Fruit fly (Drosophila melanogaster) whole organism, embryonic: Measurements from ENCODE around the gene Nup43.

Experiments
- CG10209 ChIP-seq: fragments of 200-800 bp; sonication (Bioruptor generic); optimal IDR thresholded peaks from 3 replicates; lab custom pipeline; 2017; ENCODE audit warnings: missing biosample characterization, mild to moderate bottlenecking, missing genetic modification characterization, missing genetic modification reagents
- CG11398 ChIP-seq: fragments of 200-800 bp; sonication (Bioruptor generic); optimal IDR thresholded peaks from 2 replicates; lab custom pipeline; 2016; ENCODE audit warnings: missing biosample characterization, missing genetic modification characterization
- CG11456 ChIP-seq: fragments of 200-800 bp; sonication (Bioruptor generic); IDR thresholded peaks from 3 replicates; pipeline ENCODE4 v1.3.6; 2022; ENCODE audit warnings: missing biosample characterization, missing genetic modification characterization
- CG11560 ChIP-seq: fragments of 200-800 bp; sonication (Bioruptor generic); IDR thresholded peaks from 3 replicates; pipeline ENCODE4 v1.3.6; 2022; ENCODE audit warnings: missing biosample characterization, missing genetic modification characterization
- CG11696 ChIP-seq: fragments of 200-800 bp; sonication (Bioruptor generic); IDR thresholded peaks from 2 replicates; pipeline ENCODE4 v1.3.6; 2022; ENCODE audit warnings: missing biosample characterization, missing genetic modification characterization
- CG12104 ChIP-seq: fragments of 200-800 bp; sonication (Bioruptor generic); optimal IDR thresholded peaks from 3 replicates; lab custom pipeline; 2016; ENCODE audit warnings: missing biosample characterization, missing genetic modification characterization
- CG15601 ChIP-seq: fragments of 200-800 bp; sonication (Bioruptor generic); optimal IDR thresholded peaks from 3 replicates; lab custom pipeline; 2019; ENCODE audit warnings: missing biosample characterization, mild to moderate bottlenecking, missing genetic modification characterization, moderate library complexity
- CG16863 ChIP-seq: fragments of 200-800 bp; sonication (Bioruptor generic); optimal IDR thresholded peaks from 3 replicates; lab custom pipeline; 2016; ENCODE audit warnings: missing biosample characterization, missing genetic modification characterization
- CG18764 ChIP-seq: fragments of 200-800 bp; sonication (Bioruptor generic); optimal IDR thresholded peaks from 3 replicates; lab custom pipeline; 2016; ENCODE audit warnings: missing biosample characterization, missing genetic modification characterization
- CG2875 ChIP-seq: fragments of 200-800 bp; sonication (Bioruptor generic); optimal IDR thresholded peaks from 2 replicates; lab custom pipeline; 2017; ENCODE audit warnings: missing biosample characterization, mild to moderate bottlenecking, missing genetic modification characterization, missing genetic modification reagents
- CG3407 ChIP-seq: fragments of 200-800 bp; sonication (Bioruptor generic); optimal IDR thresholded peaks from 2 replicates; lab custom pipeline; 2018; ENCODE audit warnings: missing biosample characterization, mild to moderate bottlenecking, missing genetic modification characterization
- CG4820 ChIP-seq: fragments of 200-800 bp; sonication (Bioruptor generic); optimal IDR thresholded peaks from 3 replicates; lab custom pipeline; 2016; ENCODE audit warnings: missing biosample characterization, missing genetic modification characterization
- CG6765 ChIP-seq: fragments of 200-800 bp; sonication (Bioruptor generic); optimal IDR thresholded peaks from 3 replicates; lab custom pipeline; 2017; ENCODE audit warnings: missing biosample characterization, mild to moderate bottlenecking, missing genetic modification characterization
- CG6813 ChIP-seq: fragments of 200-800 bp; sonication (Bioruptor generic); optimal IDR thresholded peaks from 2 replicates; lab custom pipeline; 2017; ENCODE audit warnings: missing biosample characterization, missing genetic modification characterization, mild to moderate bottlenecking, moderate library complexity, missing genetic modification reagents
- CG7357 ChIP-seq: fragments of 200-800 bp; sonication (Bioruptor generic); IDR thresholded peaks from 3 replicates; pipeline ENCODE4 v1.3.6; 2022; ENCODE audit warnings: missing biosample characterization, missing genetic modification characterization
- CG7372 ChIP-seq: fragments of 200-800 bp; sonication (Bioruptor generic); IDR thresholded peaks from 2 replicates; pipeline ENCODE4 v1.3.6; 2022; ENCODE audit warnings: missing biosample characterization, missing genetic modification characterization
- CG8359 ChIP-seq: fragments of 200-800 bp; sonication (Bioruptor generic); optimal IDR thresholded peaks from 2 replicates; lab custom pipeline; 2017; ENCODE audit warnings: missing biosample characterization, mild to moderate bottlenecking, missing genetic modification characterization, borderline replicate concordance
- CG8944 ChIP-seq: fragments of 200-800 bp; sonication (Bioruptor generic); optimal IDR thresholded peaks from 3 replicates; lab custom pipeline; 2016; ENCODE audit warnings: missing biosample characterization, missing genetic modification characterization
- CG9727 ChIP-seq: fragments of 200-800 bp; sonication (Bioruptor generic); optimal IDR thresholded peaks from 3 replicates; lab custom pipeline; 2017; ENCODE audit warnings: missing biosample characterization, mild to moderate bottlenecking, missing genetic modification characterization
- CkIIα-i1 ChIP-seq: fragments of 200-800 bp; sonication (Bioruptor generic); IDR thresholded peaks from 2 replicates; pipeline ENCODE4 v1.3.6; 2022; ENCODE audit warnings: missing biosample characterization, missing genetic modification characterization
- D19B ChIP-seq: fragments of 200-800 bp; sonication (Bioruptor generic); optimal IDR thresholded peaks from 2 replicates; lab custom pipeline; 2017; ENCODE audit warnings: missing biosample characterization, mild to moderate bottlenecking, missing genetic modification characterization
- Dfd ChIP-seq, 2 experiments: fragments of >200 bp; optimal IDR thresholded peaks; 2 replicates each; lab custom pipeline; 2017; ENCODE audit warnings: missing biosample characterization in 2 of 2, missing genetic modification characterization in 2 of 2
- Eip74EF ChIP-seq, 2 experiments: fragments of 200-800 bp in 1 of 2; fragments of >200 bp in 1 of 2; sonication (Bioruptor generic) in 1 of 2; optimal IDR thresholded peaks; 2 replicates each; lab custom pipeline; 2017 to 2019; ENCODE audit warnings: missing biosample characterization in 2 of 2, missing genetic modification characterization in 2 of 2, mild to moderate bottlenecking in 1 of 2, moderate library complexity in 1 of 2
- Fer3 ChIP-seq: fragments of 200-800 bp; sonication (Bioruptor generic); optimal IDR thresholded peaks from 2 replicates; lab custom pipeline; 2018; ENCODE audit warnings: missing biosample characterization, mild to moderate bottlenecking, missing genetic modification characterization, moderate library complexity
- GATAe ChIP-seq: fragments of 200-800 bp; sonication (Bioruptor generic); conservative IDR thresholded peaks from 2 replicates; pipeline ENCODE4 v1.3.6; 2022; ENCODE audit warnings: missing biosample characterization, missing genetic modification characterization
- HLHmδ ChIP-seq: fragments of 200-800 bp; sonication (Bioruptor generic); optimal IDR thresholded peaks from 2 replicates; lab custom pipeline; 2018; ENCODE audit warnings: missing biosample characterization, mild to moderate bottlenecking, missing genetic modification characterization, moderate library complexity
- HmgZ ChIP-seq: fragments of 200-800 bp; sonication (Bioruptor generic); optimal IDR thresholded peaks from 2 replicates; lab custom pipeline; 2018; ENCODE audit warnings: missing biosample characterization, mild to moderate bottlenecking, missing genetic modification characterization
- Hmx ChIP-seq: fragments of 200-800 bp; sonication (Bioruptor generic); optimal IDR thresholded peaks from 2 replicates; lab custom pipeline; 2016; ENCODE audit warnings: missing biosample characterization, missing genetic modification characterization
- Hr3 ChIP-seq: fragments of 200-800 bp; sonication (Bioruptor generic); optimal IDR thresholded peaks from 3 replicates; lab custom pipeline; 2016; ENCODE audit warnings: missing biosample characterization, missing genetic modification characterization
- Hsf ChIP-seq: fragments of 200-800 bp; sonication (Bioruptor generic); optimal IDR thresholded peaks from 3 replicates; lab custom pipeline; 2016; ENCODE audit warnings: missing biosample characterization, missing genetic modification characterization
- Mad ChIP-seq: fragments of 200-800 bp; sonication (Bioruptor generic); optimal IDR thresholded peaks from 2 replicates; lab custom pipeline; 2016; ENCODE audit warnings: missing biosample characterization, missing genetic modification characterization
- Opbp ChIP-seq: fragments of 200-800 bp; sonication (Bioruptor generic); IDR thresholded peaks from 3 replicates; pipeline ENCODE4 v1.3.6; 2022; ENCODE audit warnings: missing biosample characterization, missing genetic modification characterization; ENCODE audit not compliant: partially characterized antibody
- Poxn ChIP-seq: fragments of 200-800 bp; sonication (Bioruptor generic); IDR thresholded peaks from 2 replicates; pipeline ENCODE4 v1.3.6; 2022; ENCODE audit warnings: missing biosample characterization, missing genetic modification characterization
- Ravus ChIP-seq: fragments of 200-800 bp; sonication (Bioruptor generic); IDR thresholded peaks from 2 replicates; pipeline ENCODE4 v1.3.6; 2022; ENCODE audit warnings: missing biosample characterization, missing genetic modification characterization
- Ssrp ChIP-seq: fragments of 200-800 bp; sonication (Bioruptor generic); optimal IDR thresholded peaks from 2 replicates; lab custom pipeline; 2018; ENCODE audit warnings: missing biosample characterization, mild to moderate bottlenecking, missing genetic modification characterization, moderate library complexity
- TFAM ChIP-seq: fragments of 200-800 bp; sonication (Bioruptor generic); optimal IDR thresholded peaks from 2 replicates; lab custom pipeline; 2017; ENCODE audit warnings: missing biosample characterization, missing genetic modification characterization, inconsistent platforms
- Taf1 ChIP-seq: fragments of 200-800 bp; sonication (Bioruptor generic); IDR thresholded peaks from 2 replicates; pipeline ENCODE4 v1.3.6; 2022; ENCODE audit warnings: missing biosample characterization, missing genetic modification characterization
- aop ChIP-seq: fragments of 200-800 bp; sonication (Bioruptor generic); IDR thresholded peaks from 2 replicates; pipeline ENCODE4 v1.3.6; 2022; ENCODE audit warnings: missing biosample characterization, missing genetic modification characterization
- dpn ChIP-seq, 2 experiments: fragments of 200-800 bp; sonication (Bioruptor generic); optimal IDR thresholded peaks; 3 replicates each; lab custom pipeline; 2016; ENCODE audit warnings: missing biosample characterization in 2 of 2, missing genetic modification characterization in 2 of 2
- eve ChIP-seq, 2 experiments: fragments of >200 bp; optimal IDR thresholded peaks; 2 replicates each; lab custom pipeline; 2017; ENCODE audit warnings: missing biosample characterization in 2 of 2, missing genetic modification characterization in 2 of 2
- h ChIP-seq: fragments of >200 bp; optimal IDR thresholded peaks from 2 replicates; lab custom pipeline; 2017
- kah ChIP-seq: fragments of 200-800 bp; sonication (Bioruptor generic); optimal IDR thresholded peaks from 2 replicates; lab custom pipeline; 2018; ENCODE audit warnings: missing biosample characterization, mild to moderate bottlenecking, missing genetic modification characterization
- lab ChIP-seq: fragments of 200-800 bp; sonication (Bioruptor generic); optimal IDR thresholded peaks from 3 replicates; lab custom pipeline; 2017; ENCODE audit warnings: missing biosample characterization, missing genetic modification characterization, mild to moderate bottlenecking, moderate library complexity, missing genetic modification reagents
- nom ChIP-seq: fragments of 200-800 bp; sonication (Bioruptor generic); optimal IDR thresholded peaks from 2 replicates; lab custom pipeline; 2017; ENCODE audit warnings: missing biosample characterization, missing genetic modification characterization, mild to moderate bottlenecking, moderate library complexity, missing genetic modification reagents
- slbo ChIP-seq: fragments of 200-800 bp; sonication (Bioruptor generic); IDR thresholded peaks from 2 replicates; pipeline ENCODE4 v1.3.6; 2022; ENCODE audit warnings: missing biosample characterization, missing genetic modification characterization
- stwl ChIP-seq: fragments of 200-800 bp; sonication (Bioruptor generic); optimal IDR thresholded peaks from 3 replicates; lab custom pipeline; 2018; ENCODE audit warnings: missing biosample characterization, mild to moderate bottlenecking, missing genetic modification characterization, moderate library complexity
- tna ChIP-seq: fragments of 200-800 bp; sonication (Bioruptor generic); IDR thresholded peaks from 2 replicates; pipeline ENCODE4 v1.3.6; 2022; ENCODE audit warnings: missing biosample characterization, missing genetic modification characterization; ENCODE audit not compliant: partially characterized antibody
- yki ChIP-seq: fragments of >200 bp; optimal IDR thresholded peaks from 3 replicates; lab custom pipeline; 2018
- zfh2 ChIP-seq: fragments of 200-800 bp; sonication (Bioruptor generic); optimal IDR thresholded peaks from 2 replicates; lab custom pipeline; 2016; ENCODE audit warnings: missing biosample characterization, missing genetic modification characterization

The Nup43 gene

DNA sequence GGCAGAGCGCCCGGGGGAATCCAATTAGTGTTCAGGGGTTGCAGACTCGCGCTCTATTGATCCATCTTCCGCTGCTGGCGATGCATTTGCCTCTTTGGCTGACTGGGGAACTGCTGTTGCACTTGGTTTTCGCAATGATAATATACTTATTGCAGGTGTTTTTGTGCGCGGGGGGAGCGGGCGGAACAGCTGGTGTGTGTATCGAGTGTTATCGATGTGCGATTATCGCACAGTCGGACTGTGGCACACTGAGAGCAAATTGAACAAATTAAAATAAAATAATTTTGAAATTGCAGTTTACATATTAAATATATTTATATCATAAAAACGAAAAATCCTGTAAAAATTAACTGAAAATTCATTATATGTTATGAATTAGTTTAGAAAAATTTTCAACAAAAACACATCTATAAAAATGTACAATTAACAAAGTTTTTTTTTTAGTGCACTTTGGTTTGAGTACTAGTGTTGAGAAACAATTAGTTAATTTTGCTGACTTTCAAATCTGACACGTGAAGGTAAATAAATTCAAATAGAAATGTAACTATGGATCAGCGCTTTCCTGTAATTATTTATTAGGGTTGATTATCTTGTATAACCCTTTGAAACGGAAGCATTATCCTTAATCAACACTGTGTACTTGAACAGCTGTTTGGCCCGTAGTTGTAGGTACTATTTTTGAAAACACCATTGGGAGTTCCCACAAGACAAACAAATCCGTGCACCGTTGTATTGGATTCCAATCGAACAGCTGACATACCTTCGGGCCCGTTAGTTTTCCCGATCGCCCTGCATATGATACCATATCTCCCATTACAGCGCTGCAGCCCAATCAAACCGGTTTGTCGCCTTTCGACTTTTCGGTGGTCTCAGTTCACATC lies 36.4 kb downstream of the Nup43 start, which contains the start of the genes Wdr37 and koko (continued):
- peak; percentile 92 for TF ChIP-seq CG6765 (GFP tag; lab: Kevin White, UChicago)
- TF ChIP-seq eve (GFP tag; optimal IDR thresholded peaks at IDR 0.05; lab: Kevin White, UChicago): no peak
- no peak for TF ChIP-seq HLHmδ (GFP tag; lab: Kevin White, UChicago)
- TF ChIP-seq Fer3 (tag; lab: Kevin White, UChicago): peak; percentile 98
- peak in 1 of 2 experiments; percentile 95 for TF ChIP-seq Eip74EF (GFP tag; optimal IDR thresholded peaks at IDR 0.05; lab: Kevin White, UChicago)
- peak; percentile 99 for TF ChIP-seq Hr3
- TF ChIP-seq aop (GFP tag; lab: Robert Waterston, UW): peak; percentile 72; the same call in 1 of the 2 replicates
- TF ChIP-seq CG2875: peak; percentile 90
- TF ChIP-seq CG18764: peak; percentile 94
- peak; percentile 89 for TF ChIP-seq lab
- TF ChIP-seq CG7372 (GFP tag; lab: Robert Waterston, UW): peak; percentile 98
- peak; percentile 88 for TF ChIP-seq CG6813 (GFP tag; lab: Kevin White, UChicago)
- TF ChIP-seq CG11456: peak; percentile 96
- TF ChIP-seq Taf1 (GFP tag; lab: Robert Waterston, UW): peak; percentile 93
- TF ChIP-seq CG3407 (GFP tag; lab: Kevin White, UChicago): peak; percentile 93
- TF ChIP-seq zfh2 (GFP tag; lab: Kevin White, UChicago): peak; percentile 55
- TF ChIP-seq CG15601: peak; percentile 96
- TF ChIP-seq Poxn (GFP tag; lab: Robert Waterston, UW): peak; percentile 94
- peak; percentile 89 for TF ChIP-seq Hsf
- no peak for TF ChIP-seq Dfd (GFP tag; optimal IDR thresholded peaks at IDR 0.05; lab: Kevin White, UChicago)
- TF ChIP-seq slbo (GFP tag; lab: Robert Waterston, UW): peak; percentile 99
- no peak for TF ChIP-seq CG11398 (GFP tag; lab: Kevin White, UChicago)
- peak; percentile 93 for TF ChIP-seq CG7357
- TF ChIP-seq CG11560: peak; percentile 94
- peak; percentile 96 for TF ChIP-seq CG10209 (GFP tag; lab: Kevin White, UChicago)
- TF ChIP-seq h (lab: Kevin White, UChicago): no peak
- peak; percentile 80 for TF ChIP-seq D19B (GFP tag; lab: Kevin White, UChicago)
- TF ChIP-seq Ssrp (tag; lab: Kevin White, UChicago): peak; percentile 97
- no peak for TF ChIP-seq yki (lab: Kevin White, UChicago)
- peak; percentile 94 for TF ChIP-seq CG4820 (GFP tag; lab: Kevin White, UChicago)
- peak; percentile 72 for TF ChIP-seq CG8944 (GFP tag; lab: Kevin White, UChicago)
- TF ChIP-seq nom: peak; percentile 89
- peak; percentile 79 for TF ChIP-seq Hmx (GFP tag; lab: Kevin White, UChicago)
- peak; percentile 94 for TF ChIP-seq GATAe (GFP tag; lab: Robert Waterston, UW)
- TF ChIP-seq HmgZ (tag; lab: Kevin White, UChicago): peak; percentile 96
- peak; percentile 93 for TF ChIP-seq CG12104
- peak; percentile 83 for TF ChIP-seq CG16863 (GFP tag; lab: Kevin White, UChicago)
- peak; percentile 93 for TF ChIP-seq CG11696
- TF ChIP-seq Ravus: peak; percentile 94
- peak; percentile 50; the same call in 1 of the 3 replicates for TF ChIP-seq Opbp (GFP tag; lab: Robert Waterston, UW)
- TF ChIP-seq TFAM: peak; percentile 52
- TF ChIP-seq stwl: peak; percentile 94
- peak; percentile 88 for TF ChIP-seq kah (GFP tag; lab: Kevin White, UChicago)
- peak; percentile 99 for TF ChIP-seq CG9727 (GFP tag; lab: Kevin White, UChicago)
- TF ChIP-seq CkIIα-i1 (GFP tag; lab: Robert Waterston, UW): peak; percentile 79
- TF ChIP-seq dpn (GFP tag; optimal IDR thresholded peaks at IDR 0.05; lab: Kevin White, UChicago): peak; percentile 78 to 96
- peak; percentile 76 for TF ChIP-seq CG8359 (GFP tag; lab: Kevin White, UChicago)
- TF ChIP-seq tna: peak; percentile 53; the same call in 1 of the 2 replicates
- peak; percentile 65 for TF ChIP-seq Mad (GFP tag; lab: Kevin White, UChicago)
